Fruit fly (Drosophila melanogaster) whole organism, adult: ENCODE measurements around the gene Poxm.

ENCODE experiments used
- CG11617 ChIP-seq: fragments of 200-800 bp; sonication (Bioruptor generic); optimal IDR thresholded peaks from 2 replicates; lab custom pipeline; 2017; ENCODE audit warnings: mild to moderate bottlenecking, missing biosample characterization, missing genetic modification reagents, missing genetic modification characterization
- CG12768 ChIP-seq: fragments of 200-800 bp; sonication (Bioruptor generic); optimal IDR thresholded peaks from 2 replicates; lab custom pipeline; 2017; ENCODE audit warnings: missing biosample characterization, missing genetic modification characterization, mild to moderate bottlenecking, moderate library complexity, missing genetic modification reagents
- CG14711 ChIP-seq: fragments of 200-800 bp; sonication (Bioruptor generic); optimal IDR thresholded peaks from 2 replicates; lab custom pipeline; 2018; ENCODE audit warnings: missing biosample characterization, mild to moderate bottlenecking, missing genetic modification characterization, moderate library complexity
- CG1620 ChIP-seq: fragments of 200-800 bp; sonication (Bioruptor generic); optimal IDR thresholded peaks from 2 replicates; lab custom pipeline; 2016; ENCODE audit warnings: missing biosample characterization, missing genetic modification characterization
- CG33017 ChIP-seq: fragments of 200-800 bp; sonication (Bioruptor generic); optimal IDR thresholded peaks from 2 replicates; lab custom pipeline; 2018; ENCODE audit warnings: missing biosample characterization, mild to moderate bottlenecking, missing genetic modification characterization, moderate library complexity
- CG5204 ChIP-seq: fragments of 200-800 bp; sonication (Bioruptor generic); optimal IDR thresholded peaks from 2 replicates; lab custom pipeline; 2016; ENCODE audit warnings: missing biosample characterization, missing genetic modification characterization
- CG7045 ChIP-seq: fragments of 200-800 bp; sonication (Bioruptor generic); optimal IDR thresholded peaks from 2 replicates; lab custom pipeline; 2017; ENCODE audit warnings: missing biosample characterization, mild to moderate bottlenecking, missing genetic modification characterization
- CG7101 ChIP-seq: fragments of 200-800 bp; sonication (Bioruptor generic); optimal IDR thresholded peaks from 2 replicates; lab custom pipeline; 2018; ENCODE audit warnings: missing biosample characterization, mild to moderate bottlenecking, missing genetic modification characterization, moderate library complexity
- Clk ChIP-seq: fragments of 200-800 bp; sonication (Bioruptor generic); optimal IDR thresholded peaks from 2 replicates; lab custom pipeline; 2017; ENCODE audit warnings: missing biosample characterization, missing genetic modification characterization
- Crg-1 ChIP-seq: fragments of 200-800 bp; sonication (Bioruptor generic); optimal IDR thresholded peaks from 2 replicates; lab custom pipeline; 2016; ENCODE audit warnings: missing biosample characterization, missing genetic modification characterization
- Hr96 ChIP-seq: fragments of 200-800 bp; sonication (Bioruptor generic); optimal IDR thresholded peaks from 2 replicates; lab custom pipeline; 2016; ENCODE audit warnings: missing biosample characterization, missing genetic modification characterization
- Mnt ChIP-seq: fragments of 200-800 bp; sonication (Bioruptor generic); optimal IDR thresholded peaks from 2 replicates; lab custom pipeline; 2016; ENCODE audit warnings: missing biosample characterization, mild to moderate bottlenecking, missing genetic modification characterization
- bab1 ChIP-seq: fragments of 200-800 bp; sonication (Bioruptor generic); optimal IDR thresholded peaks from 3 replicates; lab custom pipeline; 2019; ENCODE audit warnings: missing biosample characterization, mild to moderate bottlenecking, missing genetic modification characterization, moderate library complexity
- cic ChIP-seq: fragments of 200-800 bp; sonication (Bioruptor generic); optimal IDR thresholded peaks from 2 replicates; lab custom pipeline; 2017; ENCODE audit warnings: missing biosample characterization, mild to moderate bottlenecking, missing genetic modification characterization, moderate library complexity
- cnc ChIP-seq, 2 experiments: fragments of >200 bp; optimal IDR thresholded peaks; 2 replicates each; lab custom pipeline; 2017
- kay ChIP-seq: fragments of 200-800 bp; sonication (Bioruptor generic); peaks from one replicate; lab custom pipeline; 2016; ENCODE audit warnings: missing biosample characterization, missing genetic modification characterization, borderline replicate concordance
- ovo ChIP-seq: fragments of 200-800 bp; sonication (Bioruptor generic); optimal IDR thresholded peaks from 2 replicates; lab custom pipeline; 2016; ENCODE audit warnings: missing biosample characterization, missing genetic modification characterization
- pad ChIP-seq: fragments of 200-800 bp; sonication (Bioruptor generic); optimal IDR thresholded peaks from 3 replicates; lab custom pipeline; 2017; ENCODE audit warnings: missing biosample characterization, missing genetic modification characterization, mild to moderate bottlenecking, moderate library complexity, missing genetic modification reagents
- tj ChIP-seq: fragments of 200-800 bp; sonication (Bioruptor generic); optimal IDR thresholded peaks from 3 replicates; lab custom pipeline; 2017; ENCODE audit warnings: missing biosample characterization, mild to moderate bottlenecking, missing genetic modification characterization, moderate library complexity
- toe ChIP-seq: fragments of 200-800 bp; sonication (Bioruptor generic); optimal IDR thresholded peaks from 2 replicates; lab custom pipeline; 2016; ENCODE audit warnings: missing biosample characterization, missing genetic modification characterization

The Poxm gene

dm6 chr3R:8333768-8334470, at the start of gene Poxm:
Gene Poxm, minus strand, starts transcription at chr3R:8333792.
- TF ChIP-seq pad (GFP tag; lab: Kevin White, UChicago) (no peak), CG12768 (GFP tag; lab: Kevin White, UChicago) (no peak), ovo (GFP tag; lab: Kevin White, UChicago) (no peak), kay (GFP tag; lab: Kevin White, UChicago) (peak; percentile 67), CG7045 (GFP tag; lab: Kevin White, UChicago) (no peak)

dm6 chr3R:8368553-8368952, 35.0 kb upstream of the Poxm start:
- TF ChIP-seq cic: no peak
- no peak for TF ChIP-seq CG14711 (tag; lab: Kevin White, UChicago)
- no peak for TF ChIP-seq bab1 (GFP tag; lab: Kevin White, UChicago)
- TF ChIP-seq CG1620 (GFP tag; lab: Kevin White, UChicago): no peak
- TF ChIP-seq CG7101 (tag; lab: Kevin White, UChicago): no peak
- TF ChIP-seq Crg-1: no peak
- no peak for TF ChIP-seq CG5204 (GFP tag; lab: Kevin White, UChicago)
- TF ChIP-seq CG33017: no peak
- no peak for TF ChIP-seq ovo (GFP tag; lab: Kevin White, UChicago)
- no peak for TF ChIP-seq Hr96
- no peak for TF ChIP-seq tj (GFP tag; lab: Kevin White, UChicago)
- no peak for TF ChIP-seq Mnt (GFP tag; lab: Kevin White, UChicago)
- no peak for TF ChIP-seq CG7045 (GFP tag; lab: Kevin White, UChicago)
- no peak for TF ChIP-seq cnc (optimal IDR thresholded peaks at IDR 0.05; lab: Kevin White, UChicago)
- no peak for TF ChIP-seq CG12768 (GFP tag; lab: Kevin White, UChicago)
- TF ChIP-seq pad (GFP tag; lab: Kevin White, UChicago): no peak

- TF ChIP-seq kay (GFP tag; lab: Kevin White, UChicago) (no peak), CG5204 (GFP tag; lab: Kevin White, UChicago) (no peak), ovo (GFP tag; lab: Kevin White, UChicago) (peak; percentile 68), tj (GFP tag; lab: Kevin White, UChicago) (peak; percentile 65), bab1 (GFP tag; lab: Kevin White, UChicago) (peak; percentile 4), Clk (GFP tag; lab: Kevin White, UChicago) (no peak)
These were observed 28.8 kb upstream of the Poxm start, which contains the start of the genes Veneno and CG7963 for dm6 chr3R:8362259-8362876. Gene Veneno, minus strand, starts transcription at chr3R:8362554. Gene CG7963, plus strand, starts transcription at chr3R:8362826.

dm6 chr3R:8358004-8358403, 24.4 kb upstream of the Poxm start:
- TF ChIP-seq cnc (optimal IDR thresholded peaks at IDR 0.05; lab: Kevin White, UChicago) (no peak), kay (GFP tag; lab: Kevin White, UChicago) (peak; percentile 93), Mnt (GFP tag; lab: Kevin White, UChicago) (peak; percentile 60), tj (GFP tag; lab: Kevin White, UChicago) (peak; percentile 69), pad (GFP tag; lab: Kevin White, UChicago) (no peak)

dm6 chr3R:8357372-8357992, 23.9 kb upstream of the Poxm start:
- TF ChIP-seq cic: peak; percentile 17
- TF ChIP-seq CG5204 (GFP tag; lab: Kevin White, UChicago): no peak

dm6 chr3R:8356626-8357290, 23.2 kb upstream of the Poxm start, which contains the start of gene stck:
Gene stck, plus strand, starts transcription at chr3R:8356978.
- no peak for TF ChIP-seq ovo (GFP tag; lab: Kevin White, UChicago)
- peak; percentile 4 for TF ChIP-seq Hr96
- peak; percentile 49 for TF ChIP-seq CG1620 (GFP tag; lab: Kevin White, UChicago)
- TF ChIP-seq CG33017: no peak
- no peak for TF ChIP-seq cnc (optimal IDR thresholded peaks at IDR 0.05; lab: Kevin White, UChicago)
- peak; percentile 30 for TF ChIP-seq Mnt (GFP tag; lab: Kevin White, UChicago)
- TF ChIP-seq pad (GFP tag; lab: Kevin White, UChicago): no peak
- peak; percentile 89 for TF ChIP-seq cic
- TF ChIP-seq kay (GFP tag; lab: Kevin White, UChicago): peak; percentile 69

- TF ChIP-seq cnc (optimal IDR thresholded peaks at IDR 0.05; lab: Kevin White, UChicago): no peak
- peak; percentile 0 for TF ChIP-seq CG7101 (tag; lab: Kevin White, UChicago)
- TF ChIP-seq CG5204 (GFP tag; lab: Kevin White, UChicago): peak; percentile 5
- TF ChIP-seq kay (GFP tag; lab: Kevin White, UChicago): no peak
- no peak for TF ChIP-seq CG7045 (GFP tag; lab: Kevin White, UChicago)
- TF ChIP-seq Crg-1: no peak
- no peak for TF ChIP-seq pad (GFP tag; lab: Kevin White, UChicago)
- TF ChIP-seq tj (GFP tag; lab: Kevin White, UChicago): no peak
- no peak for TF ChIP-seq toe (GFP tag; lab: Kevin White, UChicago)
- TF ChIP-seq CG11617 (GFP tag; lab: Kevin White, UChicago): no peak
- TF ChIP-seq bab1 (GFP tag; lab: Kevin White, UChicago): peak; percentile 18
- peak; percentile 37 for TF ChIP-seq CG14711 (tag; lab: Kevin White, UChicago)
- TF ChIP-seq cic: no peak
- no peak for TF ChIP-seq CG1620 (GFP tag; lab: Kevin White, UChicago)
- TF ChIP-seq Clk (GFP tag; lab: Kevin White, UChicago): no peak
- TF ChIP-seq CG33017: no peak
- no peak for TF ChIP-seq Mnt (GFP tag; lab: Kevin White, UChicago)
- TF ChIP-seq CG12768 (GFP tag; lab: Kevin White, UChicago): no peak
- peak; percentile 1 for TF ChIP-seq Hr96
- TF ChIP-seq ovo (GFP tag; lab: Kevin White, UChicago): no peak
These were observed 22.0 kb upstream of the Poxm start for dm6 chr3R:8355579-8355978.
